Worm (Caenorhabditis elegans) whole organism, L4 larva: ENCODE results near the gene idpb-5.

ENCODE experiments used
- F37D6.2 ChIP-seq: sonication (generic microtip); optimal IDR thresholded peaks from 2 replicates; lab custom pipeline; 2016; ENCODE audit warnings: mild to moderate bottlenecking, missing genetic modification characterization, missing compliant biosample characterization
- F44E2.7 ChIP-seq: fragments of 200-800 bp; sonication (Bioruptor generic); IDR thresholded peaks from 2 replicates; pipeline ENCODE4 v2.1.2; 2022; ENCODE audit warnings: missing genetic modification characterization, missing compliant biosample characterization
- T20F7.1 ChIP-seq: fragments of 200-800 bp; sonication (Bioruptor generic); optimal IDR thresholded peaks from 2 replicates; lab custom pipeline; 2018; ENCODE audit warnings: mild to moderate bottlenecking, missing genetic modification characterization, missing compliant biosample characterization
- Y105C5A.15 ChIP-seq: fragments of 200-800 bp; sonication (Bioruptor generic); IDR thresholded peaks from 2 replicates; pipeline ENCODE4 v1.3.6; 2022; ENCODE audit warnings: missing genetic modification characterization, missing compliant biosample characterization
- Y5F2A.4 ChIP-seq: fragments of 200-800 bp; sonication (Bioruptor generic); optimal IDR thresholded peaks from 2 replicates; lab custom pipeline; 2018; ENCODE audit warnings: mild to moderate bottlenecking, missing genetic modification characterization, missing compliant biosample characterization
- Y75B8A.6 ChIP-seq: fragments of 200-800 bp; sonication (Bioruptor generic); IDR thresholded peaks from 2 replicates; pipeline ENCODE4 v1.3.6; 2022; ENCODE audit warnings: missing genetic modification reagents, missing genetic modification characterization, missing compliant biosample characterization
- ZK337.2 ChIP-seq: fragments of 200-800 bp; sonication (Bioruptor generic); IDR thresholded peaks from 2 replicates; pipeline ENCODE4 v1.3.6; 2022; ENCODE audit warnings: missing genetic modification reagents, missing genetic modification characterization, missing compliant biosample characterization
- ZK546.5 ChIP-seq, 2 experiments: sonication (generic microtip); optimal IDR thresholded peaks; 2 replicates each; lab custom pipeline; 2017; ENCODE audit warnings: missing biosample characterization in 2 of 2, missing genetic modification characterization in 2 of 2
- aha-1 ChIP-seq: fragments of 150-350 bp; peaks from one replicate; lab custom pipeline; 2014; ENCODE audit warnings: missing biosample characterization, missing genetic modification characterization
- ama-1 ChIP-seq: fragments of 150-350 bp; optimal IDR thresholded peaks from 2 replicates; lab custom pipeline; 2014; ENCODE audit warnings: inconsistent platforms, mixed read lengths
- arid-1 ChIP-seq: fragments of 200-800 bp; sonication (Bioruptor generic); conservative IDR thresholded peaks from 2 replicates; pipeline ENCODE4 v1.3.6; 2022; ENCODE audit warnings: missing genetic modification reagents, missing genetic modification characterization, missing compliant biosample characterization
- attf-4 ChIP-seq: sonication (generic microtip); optimal IDR thresholded peaks from 3 replicates; lab custom pipeline; 2017; ENCODE audit warnings: missing biosample characterization, missing genetic modification characterization
- ceh-28 ChIP-seq: fragments of 150-350 bp; optimal IDR thresholded peaks from 2 replicates; lab custom pipeline; 2014; ENCODE audit warnings: missing biosample characterization, missing genetic modification reagents, missing genetic modification characterization
- ceh-32 ChIP-seq: sonication (generic microtip); optimal IDR thresholded peaks from 2 replicates; lab custom pipeline; 2016; ENCODE audit warnings: mild to moderate bottlenecking, missing genetic modification characterization, missing compliant biosample characterization; ENCODE audit not compliant: poor library complexity
- ceh-44 ChIP-seq: fragments of 200-800 bp; sonication (Bioruptor generic); IDR thresholded peaks from 2 replicates; pipeline ENCODE4 v1.3.6; 2022; ENCODE audit warnings: missing genetic modification reagents, missing genetic modification characterization, missing compliant biosample characterization
- ceh-62 ChIP-seq: sonication (generic microtip); optimal IDR thresholded peaks from 2 replicates; lab custom pipeline; 2017; ENCODE audit warnings: missing biosample characterization, missing genetic modification characterization
- ctbp-1 ChIP-seq: fragments of 200-800 bp; sonication (Bioruptor generic); IDR thresholded peaks from 2 replicates; pipeline ENCODE4 v1.3.6; 2022; ENCODE audit warnings: missing genetic modification reagents, missing genetic modification characterization, missing compliant biosample characterization
- dmd-8 ChIP-seq: fragments of 200-800 bp; sonication (Bioruptor generic); IDR thresholded peaks from 2 replicates; pipeline ENCODE4 v1.3.6; 2022; ENCODE audit warnings: missing genetic modification characterization, missing compliant biosample characterization
- dpl-1 ChIP-seq: fragments of 150-350 bp; optimal IDR thresholded peaks from 2 replicates; lab custom pipeline; 2014; ENCODE audit warnings: missing biosample characterization, missing genetic modification reagents, missing genetic modification characterization
- duxl-1 ChIP-seq: sonication (generic microtip); optimal IDR thresholded peaks from 2 replicates; lab custom pipeline; 2016; ENCODE audit warnings: mild to moderate bottlenecking, missing genetic modification characterization, moderate library complexity, missing compliant biosample characterization; ENCODE audit not compliant: poor library complexity
- gei-8 ChIP-seq: fragments of 200-800 bp; sonication (Bioruptor generic); optimal IDR thresholded peaks from 2 replicates; lab custom pipeline; 2018; ENCODE audit warnings: mild to moderate bottlenecking, missing genetic modification characterization, missing compliant biosample characterization
- hlh-11 ChIP-seq: fragments of 200-800 bp; sonication (Bioruptor generic); optimal IDR thresholded peaks from 2 replicates; lab custom pipeline; 2018; ENCODE audit warnings: mild to moderate bottlenecking, missing genetic modification characterization, missing compliant biosample characterization
- lim-7 ChIP-seq: fragments of 200-800 bp; sonication (Bioruptor generic); IDR thresholded peaks from 2 replicates; pipeline ENCODE4 v1.3.6; 2022; ENCODE audit warnings: missing genetic modification characterization, missing compliant biosample characterization
- lin-29 ChIP-seq: fragments of 200-800 bp; sonication (Bioruptor generic); IDR thresholded peaks from 2 replicates; pipeline ENCODE4 v1.3.6; 2022; ENCODE audit warnings: missing genetic modification reagents, missing genetic modification characterization, missing compliant biosample characterization
- lin-38 ChIP-seq: fragments of 200-800 bp; sonication (Bioruptor generic); IDR thresholded peaks from 2 replicates; pipeline ENCODE4 v1.3.6; 2022; ENCODE audit warnings: missing genetic modification reagents, missing genetic modification characterization, missing compliant biosample characterization
- lin-39 ChIP-seq: fragments of 150-350 bp; optimal IDR thresholded peaks from 2 replicates; lab custom pipeline; 2014; ENCODE audit warnings: missing biosample characterization, missing genetic modification reagents, missing genetic modification characterization
- lsy-2 ChIP-seq, 2 experiments: fragments of 150-350 bp in 1 of 2; sonication (generic microtip) in 1 of 2; optimal IDR thresholded peaks; 2 replicates each; lab custom pipeline; 2014 to 2017; ENCODE audit warnings: missing biosample characterization in 2 of 2, missing genetic modification characterization in 2 of 2
- mdt-29 ChIP-seq: fragments of 200-800 bp; sonication (Bioruptor generic); IDR thresholded peaks from 2 replicates; pipeline ENCODE4 v1.3.6; 2022; ENCODE audit warnings: missing genetic modification reagents, missing genetic modification characterization, missing compliant biosample characterization
- mep-1 ChIP-seq: fragments of 150-350 bp; sonication (generic microtip); optimal IDR thresholded peaks from 3 replicates; lab custom pipeline; 2014; ENCODE audit warnings: missing biosample characterization, missing genetic modification characterization
- mes-2 ChIP-seq: sonication (generic microtip); optimal IDR thresholded peaks from 2 replicates; lab custom pipeline; 2016; ENCODE audit warnings: missing genotype, mild to moderate bottlenecking, missing genetic modification characterization, missing compliant biosample characterization; ENCODE audit not compliant: poor library complexity, severe bottlenecking
- mxl-3 ChIP-seq: fragments of 200-800 bp; sonication (Bioruptor generic); optimal IDR thresholded peaks from 2 replicates; lab custom pipeline; 2018; ENCODE audit warnings: mild to moderate bottlenecking, missing genetic modification characterization, missing compliant biosample characterization
- nhr-102 ChIP-seq: sonication (generic microtip); optimal IDR thresholded peaks from 2 replicates; lab custom pipeline; 2016; ENCODE audit warnings: mild to moderate bottlenecking, missing genetic modification characterization, moderate library complexity, missing compliant biosample characterization
- nhr-237 ChIP-seq: sonication (generic microtip); optimal IDR thresholded peaks from 2 replicates; lab custom pipeline; 2017; ENCODE audit warnings: missing biosample characterization, missing genetic modification characterization
- nhr-25 ChIP-seq: sonication (generic microtip); optimal IDR thresholded peaks from 2 replicates; lab custom pipeline; 2017; ENCODE audit warnings: missing genetic modification characterization, mild to moderate bottlenecking, missing compliant biosample characterization, antibody characterized with exemption, moderate library complexity, borderline replicate concordance; ENCODE audit not compliant: insufficient read depth
- nhr-41 ChIP-seq: fragments of 200-800 bp; sonication (Bioruptor generic); IDR thresholded peaks from 2 replicates; pipeline ENCODE4 v1.3.6; 2022; ENCODE audit warnings: missing genetic modification reagents, missing genetic modification characterization, missing compliant biosample characterization
- nhr-48 ChIP-seq: sonication (generic microtip); optimal IDR thresholded peaks from 2 replicates; lab custom pipeline; 2016; ENCODE audit warnings: mild to moderate bottlenecking, missing genetic modification characterization, missing compliant biosample characterization
- rbr-2 ChIP-seq: sonication (generic microtip); optimal IDR thresholded peaks from 2 replicates; lab custom pipeline; 2016; ENCODE audit warnings: missing genotype, missing genetic modification characterization, missing compliant biosample characterization
- sdz-12 ChIP-seq: fragments of 200-800 bp; sonication (Bioruptor generic); optimal IDR thresholded peaks from 2 replicates; lab custom pipeline; 2018; ENCODE audit warnings: mild to moderate bottlenecking, missing genetic modification characterization, missing compliant biosample characterization
- skn-1 ChIP-seq: fragments of 150-350 bp; optimal IDR thresholded peaks from 2 replicates; lab custom pipeline; 2014; ENCODE audit warnings: missing biosample characterization, missing genetic modification characterization
- spr-1 ChIP-seq: sonication (generic microtip); optimal IDR thresholded peaks from 2 replicates; lab custom pipeline; 2016; ENCODE audit warnings: mild to moderate bottlenecking, missing genetic modification characterization, missing compliant biosample characterization
- spr-3 ChIP-seq: fragments of 200-800 bp; sonication (Bioruptor generic); optimal IDR thresholded peaks from 2 replicates; lab custom pipeline; 2018; ENCODE audit warnings: mild to moderate bottlenecking, missing genetic modification characterization, missing compliant biosample characterization
- tag-97 ChIP-seq: fragments of 200-800 bp; sonication (Bioruptor generic); IDR thresholded peaks from 2 replicates; pipeline ENCODE4 v1.3.6; 2022; ENCODE audit warnings: missing genetic modification characterization, missing compliant biosample characterization
- unc-130 ChIP-seq: sonication (generic microtip); optimal IDR thresholded peaks from 2 replicates; lab custom pipeline; 2016; ENCODE audit warnings: missing genetic modification reagents, missing genetic modification characterization, missing compliant biosample characterization
- unc-39 ChIP-seq: sonication (generic microtip); optimal IDR thresholded peaks from 2 replicates; lab custom pipeline; 2017; ENCODE audit warnings: missing biosample characterization, missing genetic modification characterization
- unc-62 ChIP-seq, 3 experiments: fragments of 150-350 bp in 1 of 3; sonication (generic microtip); optimal IDR thresholded peaks in 2 of 3; peaks in 1 of 3; 1 replicate in 1 of 3; 2 replicates in 2 of 3; lab custom pipeline; 2014 to 2017; ENCODE audit warnings: missing biosample characterization in 3 of 3, missing genetic modification characterization in 3 of 3, missing genetic modification reagents in 3 of 3, missing genotype in 1 of 3
- vab-7 ChIP-seq: fragments of 200-800 bp; sonication (Bioruptor generic); IDR thresholded peaks from 2 replicates; pipeline ENCODE4 v1.3.6; 2022; ENCODE audit warnings: missing genetic modification reagents, missing genetic modification characterization, missing compliant biosample characterization
- zip-2 ChIP-seq: fragments of 150-350 bp; optimal IDR thresholded peaks from 2 replicates; lab custom pipeline; 2014; ENCODE audit warnings: missing biosample characterization, missing genetic modification characterization
- ztf-11 ChIP-seq: fragments of 150-350 bp; optimal IDR thresholded peaks from 2 replicates; lab custom pipeline; 2014; ENCODE audit warnings: missing biosample characterization, missing genetic modification characterization

Gene idpb-5

ce11 chrV:11843678-11844366 is 4.5 kb downstream of the idpb-5 start, which contains the start of gene nphp-4:
nphp-4 (minus strand) TSS chrV:11843728.
- TF ChIP-seq ceh-62: no peak
- peak in 1 of 2 experiments; percentile 75 for TF ChIP-seq unc-62 (GFP tag; optimal IDR thresholded peaks at IDR 0.05 in 1 of 2; lab: Kevin White, UChicago)
- no peak for TF ChIP-seq unc-62 (tag; optimal IDR thresholded peaks at IDR 0.05; lab: Kevin White, UChicago)
- no peak for TF ChIP-seq lin-38 (GFP tag; lab: Robert Waterston, UW)
- TF ChIP-seq spr-3 (GFP tag; lab: Kevin White, UChicago): no peak
- no peak for TF ChIP-seq tag-97 (GFP tag; lab: Robert Waterston, UW)
- TF ChIP-seq ceh-44: no peak
- no peak for TF ChIP-seq dpl-1 (GFP tag; lab: Kevin White, UChicago)
- TF ChIP-seq sdz-12 (GFP tag; lab: Kevin White, UChicago): no peak

- TF ChIP-seq attf-4 (tag; lab: Kevin White, UChicago) (no peak), gei-8 (no peak), duxl-1 (peak; percentile 14), lin-39 (no peak), mxl-3 (GFP tag; lab: Kevin White, UChicago) (peak; percentile 30), Y105C5A.15 (GFP tag; lab: Robert Waterston, UW) (no peak), ama-1 (no peak), Y75B8A.6 (GFP tag; lab: Robert Waterston, UW) (no peak), F37D6.2 (no peak), sdz-12 (GFP tag; lab: Kevin White, UChicago) (no peak), nhr-102 (no peak), ztf-11 (tag; lab: Kevin White, UChicago) (no peak), aha-1 (tag; lab: Kevin White, UChicago) (no peak), zip-2 (no peak), nhr-41 (no peak), vab-7 (GFP tag; lab: Robert Waterston, UW) (no peak), lim-7 (GFP tag; lab: Robert Waterston, UW) (no peak), unc-39 (no peak), arid-1 (GFP tag; lab: Robert Waterston, UW) (no peak), ctbp-1 (peak; percentile 55; the same call in 1 of the 2 replicates), ZK546.5 (tag; optimal IDR thresholded peaks at IDR 0.05; lab: Kevin White, UChicago) (no peak), hlh-11 (tag; lab: Kevin White, UChicago) (peak; percentile 72), ceh-32 (tag; lab: Kevin White, UChicago) (no peak), lsy-2 (tag; optimal IDR thresholded peaks at IDR 0.05; lab: Kevin White, UChicago) (peak in 1 of 2 experiments; percentile 51), unc-130 (GFP tag; lab: Kevin White, UChicago) (no peak), rbr-2 (peak; percentile 23), ZK337.2 (GFP tag; lab: Robert Waterston, UW) (no peak), nhr-25 (no peak), ceh-28 (tag; lab: Kevin White, UChicago) (no peak), mdt-29 (GFP tag; lab: Robert Waterston, UW) (no peak), lin-29 (GFP tag; lab: Robert Waterston, UW) (no peak), spr-3 (GFP tag; lab: Kevin White, UChicago) (no peak), spr-1 (tag; lab: Kevin White, UChicago) (no peak), nhr-237 (no peak), Y5F2A.4 (GFP tag; lab: Kevin White, UChicago) (no peak), T20F7.1 (GFP tag; lab: Kevin White, UChicago) (no peak), dmd-8 (GFP tag; lab: Robert Waterston, UW) (no peak), skn-1 (tag; lab: Kevin White, UChicago) (no peak), nhr-48 (tag; lab: Kevin White, UChicago) (no peak), mes-2 (tag; lab: Kevin White, UChicago) (peak; percentile 34), mep-1 (tag; lab: Kevin White, UChicago) (peak; percentile 52), unc-62 (GFP tag; optimal IDR thresholded peaks at IDR 0.05 in 1 of 2; lab: Kevin White, UChicago) (peak in 1 of 2 experiments; percentile 89), unc-62 (tag; optimal IDR thresholded peaks at IDR 0.05; lab: Kevin White, UChicago) (no peak), F44E2.7 (no peak)
Measured at ce11 chrV:11844828-11845227, 5.5 kb downstream of the idpb-5 start.
